Worm (Caenorhabditis elegans) whole organism, late embryonic: ENCODE data around the gene ddx-17.

Experiments used
- C08G9.2 ChIP-seq: sonication (generic microtip); optimal IDR thresholded peaks from 2 replicates; lab custom pipeline; 2016; ENCODE audit warnings: mild to moderate bottlenecking, missing genetic modification characterization, moderate library complexity, missing compliant biosample characterization
- C38D4.7 ChIP-seq: fragments of 200-800 bp; sonication (Bioruptor generic); optimal IDR thresholded peaks from 2 replicates; lab custom pipeline; 2018; ENCODE audit warnings: mild to moderate bottlenecking, missing genetic modification characterization, moderate library complexity, missing compliant biosample characterization
- K02D7.2 ChIP-seq: sonication (generic microtip); optimal IDR thresholded peaks from 2 replicates; lab custom pipeline; 2017; ENCODE audit warnings: mild to moderate bottlenecking, missing genetic modification characterization, missing compliant biosample characterization
- Y22D7AL.16 ChIP-seq: sonication (generic microtip); optimal IDR thresholded peaks from 2 replicates; lab custom pipeline; 2016; ENCODE audit warnings: missing genetic modification characterization, missing compliant biosample characterization
- ahr-1 ChIP-seq: sonication (generic microtip); optimal IDR thresholded peaks from 2 replicates; lab custom pipeline; 2016; ENCODE audit warnings: missing genetic modification characterization, missing compliant biosample characterization
- ceh-14 ChIP-seq: sonication (generic microtip); optimal IDR thresholded peaks from 2 replicates; lab custom pipeline; 2016; ENCODE audit warnings: missing genotype, missing genetic modification characterization, missing compliant biosample characterization
- ceh-18 ChIP-seq: sonication (generic microtip); optimal IDR thresholded peaks from 2 replicates; lab custom pipeline; 2016; ENCODE audit warnings: missing genetic modification characterization, missing compliant biosample characterization
- ceh-19 ChIP-seq: fragments of 200-800 bp; sonication (Bioruptor generic); optimal IDR thresholded peaks from 2 replicates; lab custom pipeline; 2018; ENCODE audit warnings: mild to moderate bottlenecking, missing genetic modification characterization, missing compliant biosample characterization
- ceh-2 ChIP-seq: sonication (generic microtip); optimal IDR thresholded peaks from 2 replicates; lab custom pipeline; 2016; ENCODE audit warnings: missing genotype, missing genetic modification characterization, missing compliant biosample characterization
- ceh-22 ChIP-seq: sonication (generic microtip); optimal IDR thresholded peaks from 2 replicates; lab custom pipeline; 2017; ENCODE audit warnings: missing biosample characterization, missing genetic modification characterization
- ceh-24 ChIP-seq: sonication (generic microtip); optimal IDR thresholded peaks from 2 replicates; lab custom pipeline; 2016; ENCODE audit warnings: mild to moderate bottlenecking, missing genetic modification characterization, missing compliant biosample characterization
- ceh-30 ChIP-seq: fragments of 150-350 bp; optimal IDR thresholded peaks from 2 replicates; lab custom pipeline; 2014; ENCODE audit warnings: missing biosample characterization, missing genetic modification characterization
- ceh-31 ChIP-seq: sonication (generic microtip); optimal IDR thresholded peaks from 2 replicates; lab custom pipeline; 2016; ENCODE audit warnings: missing genetic modification characterization, missing compliant biosample characterization
- ceh-48 ChIP-seq: sonication (generic microtip); optimal IDR thresholded peaks from 2 replicates; lab custom pipeline; 2016; ENCODE audit warnings: missing genetic modification characterization, inconsistent platforms, missing compliant biosample characterization
- ceh-6 ChIP-seq: fragments of 200-800 bp; sonication (Bioruptor generic); optimal IDR thresholded peaks from 2 replicates; lab custom pipeline; 2018; ENCODE audit warnings: mild to moderate bottlenecking, missing genetic modification characterization, missing compliant biosample characterization
- dmd-4 ChIP-seq: sonication (generic microtip); optimal IDR thresholded peaks from 2 replicates; lab custom pipeline; 2016; ENCODE audit warnings: borderline replicate concordance, missing genetic modification characterization, missing compliant biosample characterization
- dve-1 ChIP-seq: sonication (generic microtip); optimal IDR thresholded peaks from 2 replicates; lab custom pipeline; 2017; ENCODE audit warnings: antibody characterized with exemption, mild to moderate bottlenecking, missing genetic modification characterization, missing compliant biosample characterization
- elt-2 ChIP-seq: sonication (generic microtip); optimal IDR thresholded peaks from 2 replicates; lab custom pipeline; 2016; ENCODE audit warnings: missing genetic modification reagents, missing genetic modification characterization, missing compliant biosample characterization
- elt-4 ChIP-seq: sonication (generic microtip); optimal IDR thresholded peaks from 2 replicates; lab custom pipeline; 2016; ENCODE audit warnings: missing genetic modification characterization, missing compliant biosample characterization
- ets-4 ChIP-seq: sonication (generic microtip); optimal IDR thresholded peaks from 2 replicates; lab custom pipeline; 2016; ENCODE audit warnings: missing genetic modification characterization, missing compliant biosample characterization
- eyg-1 ChIP-seq: sonication (generic microtip); optimal IDR thresholded peaks from 2 replicates; lab custom pipeline; 2016; ENCODE audit warnings: missing genotype, missing genetic modification characterization, missing compliant biosample characterization
- fax-1 ChIP-seq: sonication (generic microtip); optimal IDR thresholded peaks from 2 replicates; lab custom pipeline; 2016; ENCODE audit warnings: missing genotype, missing genetic modification characterization, missing compliant biosample characterization
- fkh-10 ChIP-seq: fragments of 150-350 bp; optimal IDR thresholded peaks from 2 replicates; lab custom pipeline; 2014; ENCODE audit warnings: missing biosample characterization, missing genetic modification reagents, missing genetic modification characterization
- fkh-6 ChIP-seq: sonication (generic microtip); optimal IDR thresholded peaks from 2 replicates; lab custom pipeline; 2016; ENCODE audit warnings: missing genetic modification characterization, missing compliant biosample characterization
- gmeb-2 ChIP-seq: sonication (generic microtip); optimal IDR thresholded peaks from 2 replicates; lab custom pipeline; 2016; ENCODE audit warnings: missing genetic modification characterization, inconsistent platforms, missing compliant biosample characterization
- hlh-13 ChIP-seq: fragments of 200-800 bp; sonication (Bioruptor generic); optimal IDR thresholded peaks from 2 replicates; lab custom pipeline; 2018; ENCODE audit warnings: mild to moderate bottlenecking, missing genetic modification characterization, missing compliant biosample characterization
- hlh-30 ChIP-seq: sonication (generic microtip); optimal IDR thresholded peaks from 2 replicates; lab custom pipeline; 2017; ENCODE audit warnings: antibody characterized with exemption, missing genetic modification characterization, missing compliant biosample characterization; ENCODE audit not compliant: insufficient read depth
- hlh-8 ChIP-seq: sonication (generic microtip); optimal IDR thresholded peaks from 2 replicates; lab custom pipeline; 2016; ENCODE audit warnings: missing genotype, missing genetic modification characterization, missing compliant biosample characterization
- lim-6 ChIP-seq: sonication (generic microtip); optimal IDR thresholded peaks from 2 replicates; lab custom pipeline; 2016; ENCODE audit warnings: missing genetic modification characterization, missing compliant biosample characterization
- lin-11 ChIP-seq: fragments of 200-800 bp; sonication (Bioruptor generic); optimal IDR thresholded peaks from 2 replicates; lab custom pipeline; 2018; ENCODE audit warnings: mild to moderate bottlenecking, missing genetic modification characterization, missing compliant biosample characterization
- nhr-232 ChIP-seq: sonication (generic microtip); optimal IDR thresholded peaks from 2 replicates; lab custom pipeline; 2016; ENCODE audit warnings: missing genetic modification characterization, missing compliant biosample characterization
- npax-4 ChIP-seq: sonication (generic microtip); optimal IDR thresholded peaks from 2 replicates; lab custom pipeline; 2016; ENCODE audit warnings: missing genetic modification characterization, missing compliant biosample characterization
- odd-2 ChIP-seq: sonication (generic microtip); optimal IDR thresholded peaks from 2 replicates; lab custom pipeline; 2017; ENCODE audit warnings: antibody characterized with exemption, mild to moderate bottlenecking, missing genetic modification characterization, missing compliant biosample characterization
- pag-3 ChIP-seq: sonication (generic microtip); optimal IDR thresholded peaks from 2 replicates; lab custom pipeline; 2016; ENCODE audit warnings: missing compliant biosample characterization, missing genetic modification characterization, borderline replicate concordance
- pqm-1 ChIP-seq: sonication (generic microtip); optimal IDR thresholded peaks from 2 replicates; lab custom pipeline; 2016; ENCODE audit warnings: missing genetic modification characterization, missing compliant biosample characterization
- pros-1 ChIP-seq: fragments of 150-350 bp; optimal IDR thresholded peaks from 2 replicates; lab custom pipeline; 2014; ENCODE audit warnings: missing biosample characterization, missing genetic modification reagents, missing genetic modification characterization
- ref-2 ChIP-seq: sonication (generic microtip); optimal IDR thresholded peaks from 2 replicates; lab custom pipeline; 2016; ENCODE audit warnings: missing genetic modification characterization, missing compliant biosample characterization
- rnt-1 ChIP-seq: sonication (generic microtip); optimal IDR thresholded peaks from 2 replicates; lab custom pipeline; 2016; ENCODE audit warnings: missing genetic modification characterization, missing compliant biosample characterization
- sdc-2 ChIP-seq: sonication (generic microtip); optimal IDR thresholded peaks from 2 replicates; lab custom pipeline; 2016; ENCODE audit warnings: missing genotype, missing genetic modification characterization, missing compliant biosample characterization
- sox-4 ChIP-seq: sonication (generic microtip); optimal IDR thresholded peaks from 2 replicates; lab custom pipeline; 2017; ENCODE audit warnings: mild to moderate bottlenecking, missing genetic modification characterization, inconsistent platforms, missing compliant biosample characterization
- syd-9 ChIP-seq: sonication (generic microtip); optimal IDR thresholded peaks from 2 replicates; lab custom pipeline; 2016; ENCODE audit warnings: mild to moderate bottlenecking, missing genetic modification characterization, moderate library complexity, missing compliant biosample characterization
- tbx-7 ChIP-seq: sonication (generic microtip); optimal IDR thresholded peaks from 2 replicates; lab custom pipeline; 2016; ENCODE audit warnings: missing genotype, missing genetic modification characterization, missing compliant biosample characterization
- unc-3 ChIP-seq, 2 experiments: fragments of 200-800 bp in 1 of 2; sonication (Bioruptor generic) in 1 of 2; sonication (generic microtip) in 1 of 2; conservative IDR thresholded peaks in 1 of 2; optimal IDR thresholded peaks in 1 of 2; 2 replicates each; pipeline versions ENCODE4 v1.3.6 to Lab custom; 2016 to 2022; ENCODE audit warnings: missing compliant biosample characterization in 2 of 2, missing genetic modification characterization in 2 of 2, missing genetic modification reagents in 1 of 2
- unc-42 ChIP-seq: sonication (generic microtip); optimal IDR thresholded peaks from 2 replicates; lab custom pipeline; 2016; ENCODE audit warnings: missing genotype, missing genetic modification characterization, missing compliant biosample characterization
- unc-86 ChIP-seq: sonication (generic microtip); optimal IDR thresholded peaks from 2 replicates; lab custom pipeline; 2016; ENCODE audit warnings: missing genetic modification characterization, missing compliant biosample characterization

The ddx-17 gene

DNA sequence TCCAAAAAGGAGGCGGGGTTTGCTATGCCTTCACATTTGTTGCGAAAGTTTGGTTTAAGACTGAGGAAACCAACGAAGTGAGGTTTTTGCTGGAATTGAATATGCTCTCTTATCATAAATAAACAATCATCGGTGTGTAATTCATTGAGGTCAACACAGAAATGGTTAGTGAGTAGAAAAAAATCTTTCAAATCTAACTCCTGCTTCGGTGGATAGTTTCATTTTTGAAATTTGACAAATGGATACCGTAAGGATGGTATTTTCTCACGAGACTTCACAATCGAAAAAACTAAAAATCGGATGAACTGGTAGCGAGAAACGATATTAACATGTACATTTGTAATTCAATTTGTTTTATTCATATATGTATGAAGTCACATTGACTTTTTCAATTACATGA, 31.0 kb downstream of the ddx-17 start, which contains the start of gene eol-1:
eol-1 (minus strand) TSS at position 101 of the 400 bp plus-strand sequence.
- TF ChIP-seq dve-1 (no peak), ceh-48 (tag; lab: Kevin White, UChicago) (no peak), fkh-6 (tag; lab: Kevin White, UChicago) (no peak), pqm-1 (tag; lab: Kevin White, UChicago) (no peak), hlh-13 (GFP tag; lab: Kevin White, UChicago) (no peak), nhr-232 (tag; lab: Kevin White, UChicago) (no peak), tbx-7 (tag; lab: Kevin White, UChicago) (no peak)

DNA sequence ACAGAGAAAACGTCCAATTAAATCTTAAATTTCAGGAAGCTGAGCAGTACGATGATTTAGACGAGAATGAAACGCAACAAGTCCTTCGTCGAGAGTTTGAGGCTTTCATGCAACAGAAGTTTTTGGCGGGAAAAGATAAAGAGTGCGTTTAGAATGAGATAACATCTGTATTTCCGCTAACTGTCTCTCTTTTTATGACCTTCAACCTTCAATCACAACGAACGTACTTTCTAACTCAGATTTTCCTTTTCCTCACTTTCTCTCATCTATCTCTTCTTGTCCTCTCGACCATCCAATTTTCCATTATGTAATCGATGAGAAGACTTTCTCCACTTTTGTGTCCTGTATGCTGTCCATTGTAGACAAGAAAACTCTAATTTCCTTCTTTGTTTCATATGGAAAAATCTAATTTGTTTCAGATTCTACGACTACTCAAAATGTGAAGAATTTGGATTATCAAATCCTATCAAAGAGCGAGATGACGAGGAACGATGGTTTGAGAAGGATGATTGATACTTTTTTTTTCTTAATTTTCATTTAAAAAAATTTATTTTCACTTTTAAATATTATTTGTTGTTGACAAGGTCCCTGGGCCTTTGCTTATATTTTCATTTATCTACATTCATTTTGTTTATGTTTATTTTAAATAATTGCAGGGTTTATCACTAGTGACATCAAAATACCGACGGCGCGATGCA, 48.4 kb downstream of the ddx-17 start, which contains the start of gene sao-1:
sao-1 (plus strand) TSS at position 648 of the 698 bp plus-strand sequence.
- TF ChIP-seq elt-2 (tag; lab: Kevin White, UChicago) (no peak), sdc-2 (tag; lab: Kevin White, UChicago) (no peak), C08G9.2 (tag; lab: Kevin White, UChicago) (no peak), sox-4 (tag; lab: Kevin White, UChicago) (no peak), ceh-6 (GFP tag; lab: Kevin White, UChicago) (no peak), hlh-30 (no peak), ceh-24 (tag; lab: Kevin White, UChicago) (no peak), ref-2 (tag; lab: Kevin White, UChicago) (no peak), lim-6 (tag; lab: Kevin White, UChicago) (no peak), ets-4 (tag; lab: Kevin White, UChicago) (no peak), ceh-19 (GFP tag; lab: Kevin White, UChicago) (no peak), ahr-1 (no peak), ceh-14 (tag; lab: Kevin White, UChicago) (no peak), eyg-1 (tag; lab: Kevin White, UChicago) (no peak), fax-1 (tag; lab: Kevin White, UChicago) (no peak), ceh-30 (no peak), hlh-13 (GFP tag; lab: Kevin White, UChicago) (no peak), gmeb-2 (tag; lab: Kevin White, UChicago) (no peak), ceh-48 (tag; lab: Kevin White, UChicago) (no peak), npax-4 (tag; lab: Kevin White, UChicago) (no peak)

DNA sequence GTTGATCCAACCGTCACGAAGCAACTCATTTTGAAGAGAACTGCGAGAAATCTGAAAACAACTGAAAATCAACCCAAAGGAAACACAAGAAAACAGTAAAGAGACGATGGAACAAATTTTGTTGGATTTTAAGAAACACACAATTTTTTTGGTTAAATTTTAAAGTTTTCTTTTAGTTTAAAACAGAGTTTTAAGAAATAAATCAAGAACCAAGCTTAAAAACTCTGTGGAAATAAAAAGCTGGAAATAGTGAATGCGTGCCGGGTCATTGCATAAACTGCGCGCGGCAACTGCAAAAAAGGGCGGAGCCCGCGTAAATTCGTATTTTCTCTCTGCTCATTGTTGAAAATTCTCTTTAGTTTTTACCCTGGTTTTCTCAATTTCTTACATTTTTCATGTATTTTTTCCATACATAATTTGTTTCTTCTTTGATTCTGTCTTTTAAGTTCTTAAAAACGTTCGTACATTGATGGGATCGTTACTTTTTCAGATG, 49.9 kb downstream of the ddx-17 start, which contains the start of the genes algn-13 and R10D12.13:
algn-13 (minus strand) TSS at position 51 of the 493 bp plus-strand sequence.
R10D12.13 (plus strand) TSS at position 491 of the 493 bp plus-strand sequence.
- peak; percentile 69 for TF ChIP-seq lin-11 (tag; lab: Kevin White, UChicago)
- TF ChIP-seq syd-9 (tag; lab: Kevin White, UChicago), result peak; percentile 56
- TF ChIP-seq sox-4 (tag; lab: Kevin White, UChicago), result peak; percentile 79
- TF ChIP-seq unc-42 (tag; lab: Kevin White, UChicago), result peak; percentile 46
- TF ChIP-seq hlh-8 (tag; lab: Kevin White, UChicago), result peak; percentile 82
- no peak for TF ChIP-seq pqm-1 (tag; lab: Kevin White, UChicago)
- no peak for TF ChIP-seq pag-3
- no peak for TF ChIP-seq dve-1
- TF ChIP-seq ceh-22 (tag; lab: Kevin White, UChicago), result no peak
- peak; percentile 66 for TF ChIP-seq hlh-13 (GFP tag; lab: Kevin White, UChicago)
- TF ChIP-seq elt-4 (tag; lab: Kevin White, UChicago), result no peak
- TF ChIP-seq ceh-24 (tag; lab: Kevin White, UChicago), result peak; percentile 58
- peak; percentile 64 for TF ChIP-seq unc-86
- TF ChIP-seq Y22D7AL.16 (tag; lab: Kevin White, UChicago), result peak; percentile 56
- peak; percentile 72 for TF ChIP-seq gmeb-2 (tag; lab: Kevin White, UChicago)
- peak; percentile 84 for TF ChIP-seq ceh-2 (tag; lab: Kevin White, UChicago)
- peak; percentile 81 for TF ChIP-seq ceh-31
- peak; percentile 75 for TF ChIP-seq K02D7.2 (tag; lab: Kevin White, UChicago)
- peak; percentile 32 for TF ChIP-seq lim-6 (tag; lab: Kevin White, UChicago)
- TF ChIP-seq sdc-2 (tag; lab: Kevin White, UChicago), result peak; percentile 69
- TF ChIP-seq dmd-4 (tag; lab: Kevin White, UChicago), result peak; percentile 72
- TF ChIP-seq ceh-18, result peak; percentile 45
- peak; percentile 77 for TF ChIP-seq C38D4.7 (GFP tag; lab: Kevin White, UChicago)
- no peak for TF ChIP-seq fkh-10 (GFP tag; lab: Kevin White, UChicago)
- TF ChIP-seq odd-2 (tag; lab: Kevin White, UChicago), result peak; percentile 82
- TF ChIP-seq C08G9.2 (tag; lab: Kevin White, UChicago), result peak; percentile 73
- TF ChIP-seq rnt-1 (tag; lab: Kevin White, UChicago), result peak; percentile 75
- peak; percentile 65; the same call in 1 of the 2 replicates for TF ChIP-seq unc-3 (GFP tag; conservative IDR thresholded peaks at IDR 0.05; lab: Robert Waterston, UW)
- TF ChIP-seq unc-3 (tag; optimal IDR thresholded peaks at IDR 0.05; lab: Kevin White, UChicago), result peak; percentile 80
- peak; percentile 5 for TF ChIP-seq ceh-48 (tag; lab: Kevin White, UChicago)
- TF ChIP-seq pros-1, result no peak
